Fruit fly (Drosophila melanogaster): ENCODE data around the gene Brd7-9.
"Not testable (repeated sequence)": the region's sequence is repeated elsewhere in the genome, so short reads cannot be mapped to it uniquely, and the experiment has no call there.

Brd7-9 gene

DNA sequence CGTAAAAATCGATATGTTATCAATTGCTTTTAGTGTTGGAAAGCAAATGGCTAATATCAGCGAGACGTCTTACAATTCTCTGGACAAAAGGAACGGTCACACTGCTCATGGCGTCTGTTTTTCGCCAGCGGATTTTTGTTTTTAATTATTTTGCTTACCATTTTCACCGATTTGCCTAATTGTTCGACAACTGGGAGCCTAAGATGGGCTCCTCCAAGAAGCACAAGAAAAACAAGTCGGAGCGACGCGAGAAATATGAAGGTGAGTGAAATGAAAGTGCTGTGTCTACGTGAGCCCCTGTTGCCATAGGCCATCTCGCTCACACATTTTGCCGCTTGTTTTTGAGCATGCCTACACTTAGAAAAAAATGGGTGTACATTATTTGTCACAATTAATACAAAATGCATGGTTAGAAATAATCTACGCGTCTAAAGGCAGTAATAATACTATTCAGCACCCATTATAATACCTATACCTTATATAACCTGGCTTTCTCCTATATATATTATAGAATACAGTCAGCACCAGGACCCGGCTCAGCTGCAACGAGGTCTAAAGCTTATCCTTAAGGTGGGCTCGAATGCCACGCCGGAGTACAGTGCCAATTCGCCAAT lies at the start of gene Brd7-9:
Gene Brd7-9, plus strand, starts transcription at position 78 of the 614 bp plus-strand sequence.
- TF ChIP-seq CG12605 (GFP tag; IDR thresholded peaks at IDR 0.05) (peak; percentile 82), CG34367 (tag; optimal IDR thresholded peaks at IDR 0.05) (peak; percentile 59), rn (GFP tag; IDR thresholded peaks at IDR 0.05) (0 out of 2 replicates have a peak, but pooled peaks have one; percentile 7), CG14655 (GFP tag; optimal IDR thresholded peaks at IDR 0.05) (peak; percentile 80), D1 (tag; optimal IDR thresholded peaks at IDR 0.05) (no peak), CG15710 (tag; optimal IDR thresholded peaks at IDR 0.05) (no peak), CG32121 (GFP tag; IDR thresholded peaks at IDR 0.05) (peak; percentile 79), Pif1B (GFP tag; optimal IDR thresholded peaks at IDR 0.05) (peak; percentile 79), Snoo (tag; optimal IDR thresholded peaks at IDR 0.05) (no peak), EcR (GFP tag; optimal IDR thresholded peaks at IDR 0.05) (no peak), Pif1A (GFP tag; optimal IDR thresholded peaks at IDR 0.05) (peak; percentile 80), CG4496 (GFP tag; IDR thresholded peaks at IDR 0.05) (peak; percentile 91), CG8159 (tag; optimal IDR thresholded peaks at IDR 0.05) (peak; percentile 68), gl (tag; optimal IDR thresholded peaks at IDR 0.05) (peak; percentile 51), CG9948 (tag; optimal IDR thresholded peaks at IDR 0.05) (no peak), CG17806 (tag; optimal IDR thresholded peaks at IDR 0.05) (no peak), CG8301 (tag; optimal IDR thresholded peaks at IDR 0.05) (peak; percentile 80), CG13204 (GFP tag; optimal IDR thresholded peaks at IDR 0.05) (no peak), fd96Ca (GFP tag; IDR thresholded peaks at IDR 0.05) (peak; percentile 74), CG10348 (GFP tag; IDR thresholded peaks at IDR 0.05) (no peak), Ets98B (GFP tag; IDR thresholded peaks at IDR 0.05) (peak; percentile 86)

DNA sequence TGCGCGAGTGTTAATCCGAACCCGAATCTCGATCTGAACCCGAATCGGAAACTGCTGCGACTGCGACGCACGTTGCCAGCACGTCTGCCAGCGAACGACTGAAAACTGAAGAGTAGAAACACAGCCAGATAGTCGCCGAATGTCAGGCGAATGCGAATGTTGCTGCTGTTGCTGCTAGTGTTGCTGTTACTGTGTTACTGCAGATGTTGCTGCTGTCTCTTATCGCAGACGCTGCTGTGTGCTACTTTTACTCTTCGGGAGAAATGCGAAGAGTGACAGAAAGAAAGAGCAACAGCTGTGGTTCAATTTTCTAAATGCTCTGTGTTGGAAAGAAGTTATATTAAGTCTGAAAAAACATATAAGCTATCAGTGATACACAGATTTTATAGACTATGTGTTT lies 44.0 kb upstream of the Brd7-9 start, which contains the start of gene CG31904:
Gene CG31904, minus strand, starts transcription at position 101 of the 400 bp plus-strand sequence.
- TF ChIP-seq Pif1A (GFP tag; optimal IDR thresholded peaks at IDR 0.05); Ets98B (GFP tag; IDR thresholded peaks at IDR 0.05); CG32121 (GFP tag; IDR thresholded peaks at IDR 0.05): not testable (repeated sequence)

DNA sequence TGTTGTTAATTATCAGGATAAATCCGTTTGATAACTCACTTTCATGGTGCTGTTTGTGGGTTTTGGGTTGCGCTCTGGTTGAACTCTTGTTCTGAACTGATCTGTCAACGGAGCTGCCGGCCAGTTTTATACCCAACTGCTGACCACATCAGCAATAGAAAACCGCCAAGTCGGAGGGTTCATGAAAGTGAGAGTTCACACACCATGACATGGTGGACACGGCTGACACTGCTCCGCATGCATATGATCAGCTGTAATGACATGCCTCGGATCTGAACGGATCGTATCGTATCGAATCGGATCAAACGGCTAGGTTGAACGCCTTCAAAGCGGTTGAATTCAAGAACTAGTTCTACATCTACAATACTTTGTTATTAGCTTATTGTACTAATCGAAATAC lies 41.2 kb upstream of the Brd7-9 start, which contains the start of gene Acp1:
Gene Acp1, minus strand, starts transcription at position 101 of the 400 bp plus-strand sequence.
- TF ChIP-seq CG4496 (GFP tag; IDR thresholded peaks at IDR 0.05) (no peak), rn (GFP tag; IDR thresholded peaks at IDR 0.05) (no peak), D1 (tag; optimal IDR thresholded peaks at IDR 0.05) (no peak), CG14655 (GFP tag; optimal IDR thresholded peaks at IDR 0.05) (no peak), CG8159 (tag; optimal IDR thresholded peaks at IDR 0.05) (no peak), CG17806 (tag; optimal IDR thresholded peaks at IDR 0.05) (no peak), CG12605 (GFP tag; IDR thresholded peaks at IDR 0.05) (no peak), Pif1B (GFP tag; optimal IDR thresholded peaks at IDR 0.05) (no peak), CG13204 (GFP tag; optimal IDR thresholded peaks at IDR 0.05) (no peak), CG9948 (tag; optimal IDR thresholded peaks at IDR 0.05) (no peak), gl (tag; optimal IDR thresholded peaks at IDR 0.05) (no peak), CG8301 (tag; optimal IDR thresholded peaks at IDR 0.05) (no peak), Ets98B (GFP tag; IDR thresholded peaks at IDR 0.05) (no peak), CG34367 (tag; optimal IDR thresholded peaks at IDR 0.05) (no peak), CG10348 (GFP tag; IDR thresholded peaks at IDR 0.05) (no peak), EcR (GFP tag; optimal IDR thresholded peaks at IDR 0.05) (no peak), Pif1A (GFP tag; optimal IDR thresholded peaks at IDR 0.05) (no peak), Snoo (tag; optimal IDR thresholded peaks at IDR 0.05) (no peak), CG32121 (GFP tag; IDR thresholded peaks at IDR 0.05) (no peak)

- no peak for TF ChIP-seq CG9948 (tag; optimal IDR thresholded peaks at IDR 0.05)
- no peak for TF ChIP-seq Pif1A (GFP tag; optimal IDR thresholded peaks at IDR 0.05)
- no peak for TF ChIP-seq CG12605 (GFP tag; IDR thresholded peaks at IDR 0.05)
- TF ChIP-seq CG8159 (tag; optimal IDR thresholded peaks at IDR 0.05): no peak
- peak; percentile 26; the same call in 1 of the 2 replicates for TF ChIP-seq rn (GFP tag; IDR thresholded peaks at IDR 0.05)
- no peak for TF ChIP-seq CG32121 (GFP tag; IDR thresholded peaks at IDR 0.05)
- no peak for TF ChIP-seq Ets98B (GFP tag; IDR thresholded peaks at IDR 0.05)
- TF ChIP-seq Pif1B (GFP tag; optimal IDR thresholded peaks at IDR 0.05): no peak
These were observed 38.5 kb upstream of the Brd7-9 start for dm6 chr2L:7744208-7744607.

DNA sequence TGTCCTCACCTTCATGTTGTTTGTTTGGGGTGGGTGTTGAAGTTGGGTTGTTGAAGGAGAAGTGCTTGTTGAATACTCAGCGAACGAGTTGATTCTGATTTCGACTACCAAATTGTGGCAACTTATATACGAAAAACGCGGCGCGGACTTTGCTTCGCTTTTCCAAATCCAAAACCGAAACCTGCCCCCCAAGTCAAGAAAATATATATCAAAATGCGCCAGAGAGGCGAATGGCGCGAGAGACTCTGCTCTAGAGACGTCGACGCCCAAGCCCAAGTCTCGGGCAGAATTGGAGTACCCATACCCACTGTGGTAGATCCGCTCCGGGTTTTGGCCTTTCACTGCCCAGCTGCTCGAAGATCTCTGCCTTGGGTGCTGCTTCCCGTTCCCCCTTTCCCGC lies 37.9 kb upstream of the Brd7-9 start, which contains the start of gene CG7214:
Gene CG7214, minus strand, starts transcription at position 101 of the 400 bp plus-strand sequence.
- TF ChIP-seq CG15710 (tag; optimal IDR thresholded peaks at IDR 0.05) (no peak), CG8159 (tag; optimal IDR thresholded peaks at IDR 0.05) (no peak), D1 (tag; optimal IDR thresholded peaks at IDR 0.05) (no peak), CG14655 (GFP tag; optimal IDR thresholded peaks at IDR 0.05) (no peak), Ets98B (GFP tag; IDR thresholded peaks at IDR 0.05) (no peak), CG34367 (tag; optimal IDR thresholded peaks at IDR 0.05) (no peak), Snoo (tag; optimal IDR thresholded peaks at IDR 0.05) (no peak)

- TF ChIP-seq CG15710 (tag; optimal IDR thresholded peaks at IDR 0.05): no peak
- no peak for TF ChIP-seq fd96Ca (GFP tag; IDR thresholded peaks at IDR 0.05)
- TF ChIP-seq CG34367 (tag; optimal IDR thresholded peaks at IDR 0.05): no peak
- TF ChIP-seq CG8301 (tag; optimal IDR thresholded peaks at IDR 0.05): no peak
- no peak for TF ChIP-seq CG17806 (tag; optimal IDR thresholded peaks at IDR 0.05)
- TF ChIP-seq CG14655 (GFP tag; optimal IDR thresholded peaks at IDR 0.05): no peak
- no peak for TF ChIP-seq CG9948 (tag; optimal IDR thresholded peaks at IDR 0.05)
- TF ChIP-seq D1 (tag; optimal IDR thresholded peaks at IDR 0.05): no peak
- TF ChIP-seq Snoo (tag; optimal IDR thresholded peaks at IDR 0.05): no peak
- no peak for TF ChIP-seq CG10348 (GFP tag; IDR thresholded peaks at IDR 0.05)
- no peak for TF ChIP-seq CG12605 (GFP tag; IDR thresholded peaks at IDR 0.05)
These were observed 35.7 kb upstream of the Brd7-9 start, which contains the start of gene ATPsynGL for dm6 chr2L:7746975-7747374. TSS of gene ATPsynGL (plus strand) at chr2L:7747275.

Measured in whole organism, pupa.